Worm (Caenorhabditis elegans) whole organism, L4 larva: ENCODE data around the gene ldp-1.
A peak's percentile ranks its signal among the peaks of the same experiment; 100 is the strongest.

ENCODE experiments used
- ceh-20 ChIP-seq: fragments of 200-800 bp; sonication (Bioruptor generic); IDR thresholded peaks from 2 replicates; pipeline ENCODE4 v1.3.6; 2022; ENCODE audit warnings: missing genetic modification reagents, missing genetic modification characterization, missing compliant biosample characterization
- daf-16 ChIP-seq, 3 experiments: sonication (generic microtip); optimal IDR thresholded peaks; 2 replicates each; lab custom pipeline; 2016 to 2017; ENCODE audit warnings: missing genetic modification characterization in 3 of 3, missing genetic modification reagents in 3 of 3, mild to moderate bottlenecking in 2 of 3, missing compliant biosample characterization in 2 of 3, missing biosample characterization in 1 of 3, moderate library complexity in 1 of 3
- fkh-10 ChIP-seq: fragments of 150-350 bp; optimal IDR thresholded peaks from 2 replicates; lab custom pipeline; 2014; ENCODE audit warnings: missing biosample characterization, missing genetic modification reagents, missing genetic modification characterization
- jun-1 ChIP-seq: fragments of 150-350 bp; optimal IDR thresholded peaks from 2 replicates; lab custom pipeline; 2014; ENCODE audit warnings: missing biosample characterization, missing genetic modification reagents, missing genetic modification characterization
- nhr-25 ChIP-seq: sonication (generic microtip); optimal IDR thresholded peaks from 2 replicates; lab custom pipeline; 2017; ENCODE audit warnings: missing genetic modification characterization, mild to moderate bottlenecking, missing compliant biosample characterization, antibody characterized with exemption, moderate library complexity, borderline replicate concordance; ENCODE audit not compliant: insufficient read depth
- pha-4 ChIP-seq, 2 experiments: fragments of 150-350 bp in 1 of 2; fragments of 200-800 bp in 1 of 2; sonication (Bioruptor generic) in 1 of 2; IDR thresholded peaks in 1 of 2; optimal IDR thresholded peaks in 1 of 2; 2 replicates each; pipeline versions ENCODE4 v1.3.6 to Lab custom; 2014 to 2022; ENCODE audit warnings: missing genetic modification characterization in 2 of 2, missing genetic modification reagents in 2 of 2, missing biosample characterization in 1 of 2, missing compliant biosample characterization in 1 of 2
- pqm-1 ChIP-seq: sonication (generic microtip); optimal IDR thresholded peaks from 2 replicates; lab custom pipeline; 2017; ENCODE audit warnings: missing biosample characterization, missing genetic modification characterization
- snpc-4 ChIP-seq: fragments of 150-350 bp; optimal IDR thresholded peaks from 2 replicates; lab custom pipeline; 2014; ENCODE audit warnings: missing biosample characterization, missing genetic modification characterization
- spr-1 ChIP-seq: sonication (generic microtip); optimal IDR thresholded peaks from 2 replicates; lab custom pipeline; 2016; ENCODE audit warnings: mild to moderate bottlenecking, missing genetic modification characterization, missing compliant biosample characterization
- unc-62 ChIP-seq, 3 experiments: fragments of 150-350 bp in 1 of 3; sonication (generic microtip); optimal IDR thresholded peaks in 2 of 3; peaks in 1 of 3; 1 replicate in 1 of 3; 2 replicates in 2 of 3; lab custom pipeline; 2014 to 2017; ENCODE audit warnings: missing biosample characterization in 3 of 3, missing genetic modification characterization in 3 of 3, missing genetic modification reagents in 3 of 3, missing genotype in 1 of 3
- zip-11 ChIP-seq: fragments of 200-800 bp; sonication (Bioruptor generic); IDR thresholded peaks from 2 replicates; pipeline ENCODE4 v1.3.6; 2022; ENCODE audit warnings: missing genetic modification characterization, missing compliant biosample characterization
- ztf-11 ChIP-seq: fragments of 150-350 bp; optimal IDR thresholded peaks from 2 replicates; lab custom pipeline; 2014; ENCODE audit warnings: missing biosample characterization, missing genetic modification characterization

DNA sequence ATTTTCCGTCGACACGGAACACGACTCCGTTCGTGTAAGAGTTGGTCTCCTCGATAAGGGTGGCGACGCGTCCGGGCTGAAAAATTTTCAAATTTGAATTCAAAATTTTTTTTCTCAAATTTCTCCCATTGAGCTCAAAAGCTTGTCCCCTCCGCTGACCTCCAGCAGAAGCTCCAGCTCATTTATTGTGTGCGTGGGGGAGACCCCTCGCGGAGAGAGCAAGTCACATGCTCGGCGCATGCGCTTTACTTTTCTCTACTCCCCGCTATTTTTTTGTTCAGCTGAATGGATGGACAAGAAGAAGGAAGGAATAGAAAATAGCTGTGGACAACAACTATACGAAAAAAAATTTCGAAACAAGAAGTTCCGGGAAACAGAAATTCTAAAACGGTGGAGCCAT is 6.2 kb downstream of the ldp-1 start:
- TF ChIP-seq pqm-1 (tag; lab: Kevin White, UChicago) (no peak), daf-16 (GFP tag; optimal IDR thresholded peaks at IDR 0.05; lab: Kevin White, UChicago) (peak in 1 of 2 experiments; percentile 6), daf-16 (tag; optimal IDR thresholded peaks at IDR 0.05; lab: Kevin White, UChicago) (peak; percentile 24), ztf-11 (no peak), unc-62 (GFP tag; optimal IDR thresholded peaks at IDR 0.05 in 1 of 2; lab: Kevin White, UChicago) (no peak), unc-62 (tag; optimal IDR thresholded peaks at IDR 0.05; lab: Kevin White, UChicago) (no peak), pha-4 (GFP tag; IDR thresholded peaks at IDR 0.05; lab: Robert Waterston, UW) (no peak), pha-4 (tag; optimal IDR thresholded peaks at IDR 0.05; lab: Kevin White, UChicago) (no peak), zip-11 (GFP tag; lab: Robert Waterston, UW) (no peak), fkh-10 (GFP tag; lab: Kevin White, UChicago) (peak; percentile 74), jun-1 (tag; lab: Kevin White, UChicago) (no peak), ceh-20 (GFP tag; lab: Robert Waterston, UW) (peak; percentile 31; the same call in 1 of the 2 replicates), nhr-25 (tag; lab: Kevin White, UChicago) (no peak), snpc-4 (no peak), spr-1 (tag; lab: Kevin White, UChicago) (no peak)
